Worm (Caenorhabditis elegans) whole organism, L2 larva: ENCODE measurements around the gene C33B4.4.

Source experiments
- aly-2 ChIP-seq: fragments of 150-350 bp; optimal IDR thresholded peaks from 2 replicates; lab custom pipeline; 2014; ENCODE audit warnings: missing biosample characterization, missing genetic modification characterization
- ama-1 ChIP-seq: fragments of 150-350 bp; optimal IDR thresholded peaks from 2 replicates; lab custom pipeline; 2018; ENCODE audit warnings: inconsistent platforms
- egl-27 ChIP-seq: sonication (generic microtip); optimal IDR thresholded peaks from 3 replicates; lab custom pipeline; 2017; ENCODE audit warnings: missing biosample characterization, missing genetic modification reagents, missing genetic modification characterization
- elt-1 ChIP-seq: fragments of 150-350 bp; optimal IDR thresholded peaks from 2 replicates; lab custom pipeline; 2014; ENCODE audit warnings: missing biosample characterization, missing genetic modification characterization
- fos-1 ChIP-seq: fragments of 150-350 bp; optimal IDR thresholded peaks from 2 replicates; lab custom pipeline; 2014; ENCODE audit warnings: missing biosample characterization, missing genetic modification characterization
- lin-13 ChIP-seq: fragments of 150-350 bp; optimal IDR thresholded peaks from 2 replicates; lab custom pipeline; 2014; ENCODE audit warnings: missing biosample characterization, missing genetic modification reagents, missing genetic modification characterization
- lin-39 ChIP-seq: fragments of 150-350 bp; optimal IDR thresholded peaks from 2 replicates; lab custom pipeline; 2014; ENCODE audit warnings: missing biosample characterization, missing genetic modification reagents, missing genetic modification characterization
- mdl-1 ChIP-seq, 2 experiments: fragments of 150-350 bp in 1 of 2; sonication (generic microtip) in 1 of 2; optimal IDR thresholded peaks; 2 replicates each; lab custom pipeline; 2017; ENCODE audit warnings: missing biosample characterization in 2 of 2, missing genetic modification characterization in 2 of 2
- nhr-11 ChIP-seq: fragments of 150-350 bp; optimal IDR thresholded peaks from 2 replicates; lab custom pipeline; 2014; ENCODE audit warnings: missing biosample characterization, missing genetic modification characterization
- nhr-77 ChIP-seq: fragments of 150-350 bp; optimal IDR thresholded peaks from 2 replicates; lab custom pipeline; 2014; ENCODE audit warnings: missing biosample characterization, missing genetic modification characterization
- sma-9 ChIP-seq, 2 experiments: fragments of 150-350 bp in 1 of 2; sonication (generic microtip) in 1 of 2; optimal IDR thresholded peaks; 2 replicates each; lab custom pipeline; 2014 to 2016; ENCODE audit warnings: missing genetic modification characterization in 2 of 2, mild to moderate bottlenecking in 1 of 2, missing biosample characterization in 1 of 2, missing compliant biosample characterization in 1 of 2, missing genetic modification reagents in 1 of 2, moderate library complexity in 1 of 2
- zag-1 ChIP-seq: fragments of 150-350 bp; optimal IDR thresholded peaks from 2 replicates; lab custom pipeline; 2014; ENCODE audit warnings: missing biosample characterization, missing genetic modification characterization
- ztf-11 ChIP-seq: sonication (generic microtip); optimal IDR thresholded peaks from 2 replicates; lab custom pipeline; 2017; ENCODE audit warnings: missing biosample characterization, missing genetic modification characterization

DNA sequence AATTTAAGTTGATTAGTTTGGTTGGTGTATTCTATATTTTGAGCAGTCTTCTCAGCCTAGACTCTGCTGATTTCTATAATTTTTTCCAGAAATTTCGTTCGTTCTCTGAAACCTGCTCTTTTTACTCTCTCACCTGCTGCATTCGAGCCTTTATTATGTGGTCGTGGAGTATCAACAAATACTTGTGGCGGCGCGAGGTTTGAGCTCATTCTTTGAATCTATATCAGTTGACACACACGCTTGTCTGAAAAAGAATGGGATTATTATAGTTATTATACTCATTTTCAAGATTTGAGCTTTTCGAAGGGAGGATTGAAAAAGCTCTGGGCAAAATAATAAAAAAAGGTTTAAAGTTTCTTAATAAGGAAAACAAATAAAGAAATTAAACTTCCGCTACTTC is 7.2 kb downstream of the C33B4.4 start:
- no peak for TF ChIP-seq lin-39 (tag; lab: Kevin White, UChicago)
- no peak for TF ChIP-seq nhr-77
- no peak for TF ChIP-seq egl-27 (tag; lab: Kevin White, UChicago)
- TF ChIP-seq lin-13 (GFP tag; lab: Kevin White, UChicago): no peak
- TF ChIP-seq sma-9 (GFP tag; optimal IDR thresholded peaks at IDR 0.05; lab: Kevin White, UChicago): no peak
- TF ChIP-seq sma-9 (tag; optimal IDR thresholded peaks at IDR 0.05; lab: Kevin White, UChicago): no peak
- TF ChIP-seq ztf-11 (tag; lab: Kevin White, UChicago): no peak
- TF ChIP-seq elt-1 (tag; lab: Kevin White, UChicago): no peak
- no peak for TF ChIP-seq nhr-11
- no peak for TF ChIP-seq fos-1 (tag; lab: Kevin White, UChicago)
- TF ChIP-seq mdl-1 (tag; optimal IDR thresholded peaks at IDR 0.05; lab: Kevin White, UChicago): no peak
- TF ChIP-seq ama-1 (lab: Kevin White, UChicago): no peak
- no peak for TF ChIP-seq zag-1 (tag; lab: Kevin White, UChicago)
- no peak for TF ChIP-seq aly-2 (tag; lab: Kevin White, UChicago)
